Worm (Caenorhabditis elegans): ENCODE data around the gene F48C5.2.

- TF ChIP-seq alr-1 (tag; optimal IDR thresholded peaks at IDR 0.05) (no peak), lin-39 (tag; optimal IDR thresholded peaks at IDR 0.05) (no peak), unc-62 (GFP tag; optimal IDR thresholded peaks at IDR 0.05) (no peak), ceh-82 (tag; optimal IDR thresholded peaks at IDR 0.05) (no peak), unc-55 (GFP tag; optimal IDR thresholded peaks at IDR 0.05) (peak; percentile 1), nhr-6 (tag; optimal IDR thresholded peaks at IDR 0.05) (no peak), nhr-23 (tag; optimal IDR thresholded peaks at IDR 0.05) (no peak), nhr-129 (tag; optimal IDR thresholded peaks at IDR 0.05) (peak; percentile 47), aly-2 (tag; optimal IDR thresholded peaks at IDR 0.05) (no peak), R02D3.7 (tag; optimal IDR thresholded peaks at IDR 0.05) (no peak), dmd-4 (tag; optimal IDR thresholded peaks at IDR 0.05) (no peak), fos-1 (tag; optimal IDR thresholded peaks at IDR 0.05) (no peak)
Observed at ce11 chrX:11474605-11475385, 20.7 kb upstream of the F48C5.2 start.

Data from whole organism, L2 larva.